Fruit fly (Drosophila melanogaster): ENCODE results near the gene Polr2A.
A peak's percentile ranks its signal among the peaks of the same experiment; 100 is the strongest.

The Polr2A gene

dm6 chrX:11576540-11576939, 6.4 kb upstream of the Polr2A start, which contains the start of gene CG11695 (continued):
- TF ChIP-seq peb (GFP tag; IDR thresholded peaks at IDR 0.05) (peak; percentile 45; the same call in 1 of the 2 replicates), CG32767 (GFP tag; IDR thresholded peaks at IDR 0.05) (peak; percentile 19; the same call in 1 of the 2 replicates), CG4360 (GFP tag; IDR thresholded peaks at IDR 0.05) (no peak), crol (GFP tag; IDR thresholded peaks at IDR 0.05) (no peak), Ets65A (GFP tag) (peak; percentile 70), D19B (GFP tag; optimal IDR thresholded peaks at IDR 0.05) (no peak), HLHmδ (GFP tag; optimal IDR thresholded peaks at IDR 0.05) (no peak), ATbp (GFP tag; optimal IDR thresholded peaks at IDR 0.05) (no peak), CG11560 (tag; IDR thresholded peaks at IDR 0.05) (no peak), gsb-n (tag; optimal IDR thresholded peaks at IDR 0.05) (peak; percentile 44), crc (GFP tag; optimal IDR thresholded peaks at IDR 0.05) (no peak), Nf-YB (GFP tag; optimal IDR thresholded peaks at IDR 0.05) (peak; percentile 26), esg (GFP tag; conservative IDR thresholded peaks at IDR 0.05) (peak; percentile 47; the same call in 1 of the 2 replicates), CG5953 (GFP tag; IDR thresholded peaks at IDR 0.05) (no peak), chif (GFP tag; optimal IDR thresholded peaks at IDR 0.05) (peak; percentile 19 to 54), Elba2 (GFP tag; optimal IDR thresholded peaks at IDR 0.05) (no peak), CG7839 (tag; optimal IDR thresholded peaks at IDR 0.05) (peak; percentile 73), Optix (GFP tag; IDR thresholded peaks at IDR 0.05) (no peak), en (GFP tag; optimal IDR thresholded peaks at IDR 0.05) (no peak), Kr (GFP tag; optimal IDR thresholded peaks at IDR 0.05) (no peak), Jarid2 (GFP tag; optimal IDR thresholded peaks at IDR 0.05) (peak; percentile 22), Lpt (GFP tag; optimal IDR thresholded peaks at IDR 0.05) (no peak), rib (GFP tag; IDR thresholded peaks at IDR 0.05) (no peak), CG7372 (GFP tag; IDR thresholded peaks at IDR 0.05) (peak; percentile 24; the same call in 1 of the 2 replicates), CG15479 (GFP tag; optimal IDR thresholded peaks at IDR 0.05) (no peak), hb (GFP tag; IDR thresholded peaks at IDR 0.05; ENCODE audit: partially characterized antibody) (no peak), CrebB (tag; optimal IDR thresholded peaks at IDR 0.05) (no peak), lbe (GFP tag; optimal IDR thresholded peaks at IDR 0.05) (peak; percentile 46), CG14667 (GFP tag; IDR thresholded peaks at IDR 0.05) (peak; percentile 36; the same call in 1 of the 2 replicates), CTCF (GFP tag; optimal IDR thresholded peaks at IDR 0.05) (no peak), twi (tag; optimal IDR thresholded peaks at IDR 0.05) (peak; percentile 43), H2.0 (GFP tag; IDR thresholded peaks at IDR 0.05) (peak; percentile 33; the same call in 1 of the 2 replicates), vvl (GFP tag; IDR thresholded peaks at IDR 0.05) (peak; percentile 52; the same call in 1 of the 2 replicates), Hr78 (GFP tag; optimal IDR thresholded peaks at IDR 0.05) (no peak), Vsx1 (GFP tag; optimal IDR thresholded peaks at IDR 0.05) (no peak), dati (GFP tag; IDR thresholded peaks at IDR 0.05) (no peak), Gsc (GFP tag; IDR thresholded peaks at IDR 0.05) (no peak), dimm (GFP tag; IDR thresholded peaks at IDR 0.05) (no peak), cg (GFP tag; optimal IDR thresholded peaks at IDR 0.05) (no peak), CG32532 (GFP tag; IDR thresholded peaks at IDR 0.05) (peak; percentile 76), sob (GFP tag; IDR thresholded peaks at IDR 0.05) (peak; percentile 71), tin (GFP tag; optimal IDR thresholded peaks at IDR 0.05) (peak; percentile 50), Pdp1 (GFP tag; optimal IDR thresholded peaks at IDR 0.05) (peak; percentile 35 to 47), CG1647 (GFP tag; optimal IDR thresholded peaks at IDR 0.05) (peak; percentile 17), cato (GFP tag; optimal IDR thresholded peaks at IDR 0.05; ENCODE audit: borderline replicate concordance) (no peak), eve (GFP tag; optimal IDR thresholded peaks at IDR 0.05) (no peak), her (GFP tag; optimal IDR thresholded peaks at IDR 0.05) (no peak), Rx (GFP tag; IDR thresholded peaks at IDR 0.05) (peak; percentile 46), fd102C (GFP tag; optimal IDR thresholded peaks at IDR 0.05) (no peak), cwo (GFP tag; optimal IDR thresholded peaks at IDR 0.05) (peak; percentile 19), Bteb2 (GFP tag; optimal IDR thresholded peaks at IDR 0.05) (peak; percentile 4), ems (GFP tag; optimal IDR thresholded peaks at IDR 0.05) (peak; percentile 25)

Measured in whole organism, embryonic.